Worm (Caenorhabditis elegans) whole organism, late embryonic: ENCODE data around the gene lpr-4.

Experiments used
- Y22D7AL.16 ChIP-seq: sonication (generic microtip); optimal IDR thresholded peaks from 2 replicates; lab custom pipeline; 2016; ENCODE audit warnings: missing genetic modification characterization, missing compliant biosample characterization
- ama-1 ChIP-seq: fragments of 150-350 bp; optimal IDR thresholded peaks from 2 replicates; lab custom pipeline; 2014
- ceh-14 ChIP-seq: sonication (generic microtip); optimal IDR thresholded peaks from 2 replicates; lab custom pipeline; 2016; ENCODE audit warnings: missing genotype, missing genetic modification characterization, missing compliant biosample characterization
- ceh-18 ChIP-seq: sonication (generic microtip); optimal IDR thresholded peaks from 2 replicates; lab custom pipeline; 2016; ENCODE audit warnings: missing genetic modification characterization, missing compliant biosample characterization
- ceh-22 ChIP-seq: sonication (generic microtip); optimal IDR thresholded peaks from 2 replicates; lab custom pipeline; 2017; ENCODE audit warnings: missing biosample characterization, missing genetic modification characterization
- ceh-24 ChIP-seq: sonication (generic microtip); optimal IDR thresholded peaks from 2 replicates; lab custom pipeline; 2016; ENCODE audit warnings: mild to moderate bottlenecking, missing genetic modification characterization, missing compliant biosample characterization
- ceh-31 ChIP-seq: sonication (generic microtip); optimal IDR thresholded peaks from 2 replicates; lab custom pipeline; 2016; ENCODE audit warnings: missing genetic modification characterization, missing compliant biosample characterization
- ceh-48 ChIP-seq: sonication (generic microtip); optimal IDR thresholded peaks from 2 replicates; lab custom pipeline; 2016; ENCODE audit warnings: missing genetic modification characterization, inconsistent platforms, missing compliant biosample characterization
- dmd-4 ChIP-seq: sonication (generic microtip); optimal IDR thresholded peaks from 2 replicates; lab custom pipeline; 2016; ENCODE audit warnings: borderline replicate concordance, missing genetic modification characterization, missing compliant biosample characterization
- fax-1 ChIP-seq: sonication (generic microtip); optimal IDR thresholded peaks from 2 replicates; lab custom pipeline; 2016; ENCODE audit warnings: missing genotype, missing genetic modification characterization, missing compliant biosample characterization
- fkh-6 ChIP-seq: sonication (generic microtip); optimal IDR thresholded peaks from 2 replicates; lab custom pipeline; 2016; ENCODE audit warnings: missing genetic modification characterization, missing compliant biosample characterization
- hlh-13 ChIP-seq: fragments of 200-800 bp; sonication (Bioruptor generic); optimal IDR thresholded peaks from 2 replicates; lab custom pipeline; 2018; ENCODE audit warnings: mild to moderate bottlenecking, missing genetic modification characterization, missing compliant biosample characterization
- hlh-6 ChIP-seq: sonication (generic microtip); optimal IDR thresholded peaks from 2 replicates; lab custom pipeline; 2016; ENCODE audit warnings: missing genotype, missing genetic modification characterization, missing compliant biosample characterization
- nfya-1 ChIP-seq: sonication (generic microtip); optimal IDR thresholded peaks from 2 replicates; lab custom pipeline; 2017; ENCODE audit warnings: missing genetic modification characterization, mild to moderate bottlenecking, missing compliant biosample characterization, antibody characterized with exemption, moderate library complexity
- npax-4 ChIP-seq: sonication (generic microtip); optimal IDR thresholded peaks from 2 replicates; lab custom pipeline; 2016; ENCODE audit warnings: missing genetic modification characterization, missing compliant biosample characterization
- pag-3 ChIP-seq: sonication (generic microtip); optimal IDR thresholded peaks from 2 replicates; lab custom pipeline; 2016; ENCODE audit warnings: missing compliant biosample characterization, missing genetic modification characterization, borderline replicate concordance
- pat-9 ChIP-seq: fragments of 200-800 bp; sonication (Bioruptor generic); optimal IDR thresholded peaks from 2 replicates; lab custom pipeline; 2018; ENCODE audit warnings: mild to moderate bottlenecking, missing genetic modification characterization, moderate library complexity, missing compliant biosample characterization
- pqm-1 ChIP-seq: sonication (generic microtip); optimal IDR thresholded peaks from 2 replicates; lab custom pipeline; 2016; ENCODE audit warnings: missing genetic modification characterization, missing compliant biosample characterization
- ref-2 ChIP-seq: sonication (generic microtip); optimal IDR thresholded peaks from 2 replicates; lab custom pipeline; 2016; ENCODE audit warnings: missing genetic modification characterization, missing compliant biosample characterization
- rnt-1 ChIP-seq: sonication (generic microtip); optimal IDR thresholded peaks from 2 replicates; lab custom pipeline; 2016; ENCODE audit warnings: missing genetic modification characterization, missing compliant biosample characterization
- sox-4 ChIP-seq: sonication (generic microtip); optimal IDR thresholded peaks from 2 replicates; lab custom pipeline; 2017; ENCODE audit warnings: mild to moderate bottlenecking, missing genetic modification characterization, inconsistent platforms, missing compliant biosample characterization
- tbx-2 ChIP-seq: sonication (generic microtip); optimal IDR thresholded peaks from 2 replicates; lab custom pipeline; 2016; ENCODE audit warnings: missing genetic modification characterization, missing compliant biosample characterization
- unc-3 ChIP-seq, 2 experiments: fragments of 200-800 bp in 1 of 2; sonication (Bioruptor generic) in 1 of 2; sonication (generic microtip) in 1 of 2; conservative IDR thresholded peaks in 1 of 2; optimal IDR thresholded peaks in 1 of 2; 2 replicates each; pipeline versions ENCODE4 v1.3.6 to Lab custom; 2016 to 2022; ENCODE audit warnings: missing compliant biosample characterization in 2 of 2, missing genetic modification characterization in 2 of 2, missing genetic modification reagents in 1 of 2
- unc-42 ChIP-seq: sonication (generic microtip); optimal IDR thresholded peaks from 2 replicates; lab custom pipeline; 2016; ENCODE audit warnings: missing genotype, missing genetic modification characterization, missing compliant biosample characterization
- unc-55 ChIP-seq: sonication (generic microtip); optimal IDR thresholded peaks from 2 replicates; lab custom pipeline; 2017; ENCODE audit warnings: missing biosample characterization, missing genetic modification reagents, missing genetic modification characterization
- unc-86 ChIP-seq: sonication (generic microtip); optimal IDR thresholded peaks from 2 replicates; lab custom pipeline; 2016; ENCODE audit warnings: missing genetic modification characterization, missing compliant biosample characterization

The lpr-4 gene

DNA sequence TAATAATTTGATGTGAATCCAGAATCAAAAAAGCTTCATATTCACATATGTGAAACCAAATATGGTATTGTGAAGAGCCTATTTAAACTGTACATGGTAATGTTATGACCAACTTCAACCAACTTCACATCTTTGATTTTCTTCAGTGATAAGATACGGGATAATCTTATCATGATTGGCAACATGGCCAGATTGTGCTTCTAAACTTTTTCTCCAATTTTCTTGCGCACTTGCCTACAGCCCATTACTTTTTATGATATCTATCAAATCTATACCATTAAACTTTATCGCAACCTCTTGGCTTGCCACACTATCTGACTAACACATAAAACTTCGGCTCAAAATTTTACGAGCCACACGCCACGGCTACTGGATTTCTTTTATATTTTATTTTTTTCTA, 32.5 kb upstream of the lpr-4 start:
- TF ChIP-seq ceh-24, result no peak

- no peak for TF ChIP-seq hlh-13 (GFP tag; lab: Kevin White, UChicago)
- TF ChIP-seq unc-3 (GFP tag; conservative IDR thresholded peaks at IDR 0.05; lab: Robert Waterston, UW), result no peak
- no peak for TF ChIP-seq unc-3 (tag; optimal IDR thresholded peaks at IDR 0.05; lab: Kevin White, UChicago)
- TF ChIP-seq ceh-22 (tag; lab: Kevin White, UChicago), result no peak
- TF ChIP-seq nfya-1 (tag; lab: Kevin White, UChicago), result no peak
- TF ChIP-seq unc-42 (tag; lab: Kevin White, UChicago), result peak; percentile 88
These were observed 31.6 kb upstream of the lpr-4 start for ce11 chrX:11033128-11033951.

DNA sequence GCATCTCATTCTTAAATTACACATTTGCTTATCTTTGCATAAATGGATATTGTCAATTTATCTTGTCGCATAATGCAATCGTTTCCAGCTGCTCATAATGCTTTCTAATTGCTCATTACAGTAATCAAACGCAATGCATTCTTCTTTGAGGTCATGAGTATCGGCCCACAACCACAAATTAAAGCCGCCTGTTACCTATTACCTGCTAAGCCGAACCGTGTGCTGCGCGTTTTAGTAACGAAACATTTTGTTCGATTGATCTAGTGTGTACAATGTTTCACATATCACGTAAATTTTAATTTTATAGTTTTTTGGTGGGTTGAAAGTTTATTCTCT, 31.0 kb upstream of the lpr-4 start:
- TF ChIP-seq ceh-31 (peak; percentile 6), pqm-1 (tag; lab: Kevin White, UChicago) (no peak)

DNA sequence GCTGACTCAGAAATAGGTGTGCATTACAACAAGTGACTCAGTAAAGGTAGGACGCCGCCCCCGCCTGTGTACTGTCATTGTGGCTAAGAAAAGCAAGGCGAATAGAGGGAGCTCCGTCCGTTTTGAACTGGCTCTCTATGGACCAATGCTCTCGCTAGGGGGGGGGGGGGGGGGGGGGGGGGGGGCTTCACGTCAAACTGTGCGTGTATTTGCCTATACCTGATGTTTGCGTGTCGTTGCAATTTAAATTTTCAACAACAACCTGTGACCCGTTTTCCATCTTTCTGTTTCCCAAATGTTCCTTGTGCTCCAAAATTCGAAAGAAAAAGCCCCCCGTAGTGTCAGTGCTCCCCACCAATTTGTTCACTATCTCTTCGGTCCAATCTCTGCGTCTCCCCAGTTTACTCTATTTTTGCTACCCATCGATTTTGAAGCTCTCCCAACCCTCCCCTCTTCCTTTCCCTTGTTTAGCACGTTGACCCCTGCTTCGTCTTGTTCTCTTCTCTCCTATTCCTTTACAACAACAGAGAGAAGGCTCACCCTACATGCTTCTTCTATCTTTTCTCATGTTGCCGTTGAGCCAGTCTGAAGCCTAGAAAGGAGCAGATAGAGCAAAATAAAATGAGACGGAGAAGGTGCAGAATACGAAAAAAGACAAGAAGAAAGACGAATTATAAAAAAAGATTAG, 30.4 kb upstream of the lpr-4 start:
- TF ChIP-seq unc-42 (tag; lab: Kevin White, UChicago), result peak; percentile 46
- TF ChIP-seq dmd-4 (tag; lab: Kevin White, UChicago), result peak; percentile 4
- no peak for TF ChIP-seq npax-4
- peak; percentile 13 for TF ChIP-seq ceh-18 (tag; lab: Kevin White, UChicago)
- TF ChIP-seq ref-2 (tag; lab: Kevin White, UChicago), result peak; percentile 13
- no peak for TF ChIP-seq ceh-14 (tag; lab: Kevin White, UChicago)
- TF ChIP-seq Y22D7AL.16 (tag; lab: Kevin White, UChicago), result no peak
- TF ChIP-seq pat-9 (tag; lab: Kevin White, UChicago), result no peak
- peak; percentile 41 for TF ChIP-seq nfya-1 (tag; lab: Kevin White, UChicago)
- TF ChIP-seq ama-1, result peak; percentile 28
- TF ChIP-seq tbx-2 (tag; lab: Kevin White, UChicago), result peak; percentile 12
- TF ChIP-seq hlh-6, result peak; percentile 44
- TF ChIP-seq ceh-31, result peak; percentile 58
- TF ChIP-seq ceh-48 (tag; lab: Kevin White, UChicago), result peak; percentile 73
- TF ChIP-seq unc-55 (GFP tag; lab: Kevin White, UChicago), result peak; percentile 52

ce11 chrX:11035563-11035962, 29.4 kb upstream of the lpr-4 start:
- TF ChIP-seq unc-55 (GFP tag; lab: Kevin White, UChicago), result peak; percentile 70
- TF ChIP-seq nfya-1 (tag; lab: Kevin White, UChicago), result peak; percentile 16
- no peak for TF ChIP-seq hlh-6
- no peak for TF ChIP-seq ceh-48 (tag; lab: Kevin White, UChicago)
- TF ChIP-seq rnt-1 (tag; lab: Kevin White, UChicago), result peak; percentile 84
- TF ChIP-seq unc-86, result no peak
- no peak for TF ChIP-seq pag-3 (tag; lab: Kevin White, UChicago)
- TF ChIP-seq sox-4 (tag; lab: Kevin White, UChicago), result no peak
- peak; percentile 70 for TF ChIP-seq pat-9 (tag; lab: Kevin White, UChicago)
- peak; percentile 57 for TF ChIP-seq ceh-18 (tag; lab: Kevin White, UChicago)
- TF ChIP-seq fkh-6 (tag; lab: Kevin White, UChicago), result no peak
- TF ChIP-seq fax-1 (tag; lab: Kevin White, UChicago), result no peak
